Fruit fly (Drosophila melanogaster) whole organism, embryonic: ENCODE data around the gene CG12253.

ENCODE experiments used
- Atf-2 ChIP-seq: fragments of 200-800 bp; sonication (Bioruptor generic); optimal IDR thresholded peaks from 2 replicates; lab custom pipeline; 2016; ENCODE audit warnings: missing biosample characterization, missing genetic modification characterization
- Atf3 ChIP-seq: fragments of 200-800 bp; sonication (Bioruptor generic); optimal IDR thresholded peaks from 3 replicates; lab custom pipeline; 2016; ENCODE audit warnings: missing biosample characterization, missing genetic modification characterization
- B-H2 ChIP-seq: fragments of 200-800 bp; sonication (Bioruptor generic); optimal IDR thresholded peaks from 2 replicates; lab custom pipeline; 2018; ENCODE audit warnings: missing biosample characterization, mild to moderate bottlenecking, missing genetic modification characterization
- Bteb2 ChIP-seq: fragments of 200-800 bp; sonication (Bioruptor generic); optimal IDR thresholded peaks from 2 replicates; lab custom pipeline; 2016; ENCODE audit warnings: missing biosample characterization, missing genetic modification characterization
- CG10267 ChIP-seq: fragments of 200-800 bp; sonication (Bioruptor generic); optimal IDR thresholded peaks from 2 replicates; lab custom pipeline; 2018; ENCODE audit warnings: missing biosample characterization, mild to moderate bottlenecking, missing genetic modification characterization, moderate library complexity
- CG10654 ChIP-seq: fragments of 200-800 bp; sonication (Bioruptor generic); optimal IDR thresholded peaks from 2 replicates; lab custom pipeline; 2016; ENCODE audit warnings: missing biosample characterization, missing genetic modification characterization
- CG11560 ChIP-seq: fragments of 200-800 bp; sonication (Bioruptor generic); IDR thresholded peaks from 3 replicates; pipeline ENCODE4 v1.3.6; 2022; ENCODE audit warnings: missing biosample characterization, missing genetic modification characterization
- CG12299 ChIP-seq: fragments of 200-800 bp; sonication (Bioruptor generic); optimal IDR thresholded peaks from 2 replicates; lab custom pipeline; 2018; ENCODE audit warnings: missing biosample characterization, mild to moderate bottlenecking, missing genetic modification characterization
- CG13296 ChIP-seq: fragments of 200-800 bp; sonication (Bioruptor generic); optimal IDR thresholded peaks from 3 replicates; lab custom pipeline; 2018; ENCODE audit warnings: missing biosample characterization, mild to moderate bottlenecking, missing genetic modification characterization
- CG14667 ChIP-seq: fragments of 200-800 bp; sonication (Bioruptor generic); IDR thresholded peaks from 2 replicates; pipeline ENCODE4 v1.3.6; 2022; ENCODE audit warnings: missing biosample characterization, missing genetic modification characterization
- CG17359 ChIP-seq: fragments of 200-800 bp; sonication (Bioruptor generic); optimal IDR thresholded peaks from 3 replicates; lab custom pipeline; 2018; ENCODE audit warnings: missing biosample characterization, mild to moderate bottlenecking, missing genetic modification characterization, moderate library complexity
- CG18476 ChIP-seq: fragments of 200-800 bp; sonication (Bioruptor generic); optimal IDR thresholded peaks from 2 replicates; lab custom pipeline; 2016; ENCODE audit warnings: missing biosample characterization, mild to moderate bottlenecking, missing genetic modification characterization
- CG2875 ChIP-seq: fragments of 200-800 bp; sonication (Bioruptor generic); optimal IDR thresholded peaks from 2 replicates; lab custom pipeline; 2017; ENCODE audit warnings: missing biosample characterization, mild to moderate bottlenecking, missing genetic modification characterization, missing genetic modification reagents
- CG34224 ChIP-seq: fragments of 200-800 bp; sonication (Bioruptor generic); IDR thresholded peaks from 3 replicates; pipeline ENCODE4 v1.3.6; 2022; ENCODE audit warnings: missing biosample characterization, missing genetic modification characterization; ENCODE audit not compliant: partially characterized antibody
- CG3838 ChIP-seq: fragments of 200-800 bp; sonication (Bioruptor generic); optimal IDR thresholded peaks from 3 replicates; lab custom pipeline; 2016; ENCODE audit warnings: missing biosample characterization, missing genetic modification characterization
- CG4328 ChIP-seq: fragments of 200-800 bp; sonication (Bioruptor generic); optimal IDR thresholded peaks from 3 replicates; lab custom pipeline; 2017; ENCODE audit warnings: missing biosample characterization, missing genetic modification reagents, missing genetic modification characterization
- CG4617 ChIP-seq: fragments of 200-800 bp; sonication (Bioruptor generic); optimal IDR thresholded peaks from 3 replicates; lab custom pipeline; 2016; ENCODE audit warnings: missing biosample characterization, missing genetic modification characterization, borderline replicate concordance
- CG7271 ChIP-seq: fragments of 200-800 bp; sonication (Bioruptor generic); optimal IDR thresholded peaks from 2 replicates; lab custom pipeline; 2018; ENCODE audit warnings: missing biosample characterization, mild to moderate bottlenecking, missing genetic modification characterization, moderate library complexity
- CG8290 ChIP-seq, 3 experiments: fragments of 200-800 bp; sonication (Bioruptor generic); optimal IDR thresholded peaks; 2 replicates each; lab custom pipeline; 2016 to 2019; ENCODE audit warnings: missing biosample characterization in 3 of 3, missing genetic modification characterization in 3 of 3, mild to moderate bottlenecking in 2 of 3, moderate library complexity in 1 of 3
- CG9727 ChIP-seq: fragments of 200-800 bp; sonication (Bioruptor generic); optimal IDR thresholded peaks from 3 replicates; lab custom pipeline; 2017; ENCODE audit warnings: missing biosample characterization, mild to moderate bottlenecking, missing genetic modification characterization
- CG9876 ChIP-seq: fragments of 200-800 bp; sonication (Bioruptor generic); optimal IDR thresholded peaks from 2 replicates; lab custom pipeline; 2016; ENCODE audit warnings: missing biosample characterization, missing genetic modification characterization
- Camta ChIP-seq: fragments of 200-800 bp; sonication (Bioruptor generic); optimal IDR thresholded peaks from 2 replicates; lab custom pipeline; 2016; ENCODE audit warnings: missing biosample characterization, missing genetic modification characterization
- CrebB ChIP-seq: fragments of 200-800 bp; sonication (Bioruptor generic); optimal IDR thresholded peaks from 3 replicates; lab custom pipeline; 2018; ENCODE audit warnings: missing biosample characterization, mild to moderate bottlenecking, missing genetic modification characterization
- Doc2 ChIP-seq: fragments of 200-800 bp; sonication (Bioruptor generic); IDR thresholded peaks from 2 replicates; pipeline ENCODE4 v1.3.6; 2022; ENCODE audit warnings: missing biosample characterization, missing genetic modification characterization
- E2f2 ChIP-seq: fragments of 200-800 bp; sonication (Bioruptor generic); IDR thresholded peaks from 2 replicates; pipeline ENCODE4 v1.3.6; 2022; ENCODE audit warnings: missing biosample characterization, missing genetic modification characterization
- Ets97D ChIP-seq: fragments of 200-800 bp; sonication (Bioruptor generic); optimal IDR thresholded peaks from 3 replicates; lab custom pipeline; 2016; ENCODE audit warnings: missing biosample characterization, missing genetic modification characterization
- Fer1 ChIP-seq: fragments of 200-800 bp; sonication (Bioruptor generic); optimal IDR thresholded peaks from 2 replicates; lab custom pipeline; 2017; ENCODE audit warnings: missing biosample characterization, mild to moderate bottlenecking, missing genetic modification characterization
- H15 ChIP-seq: fragments of 200-800 bp; sonication (Bioruptor generic); IDR thresholded peaks from 3 replicates; pipeline ENCODE4 v1.3.6; 2022; ENCODE audit warnings: missing biosample characterization, missing genetic modification characterization
- HHEX ChIP-seq: fragments of 200-800 bp; sonication (Bioruptor generic); optimal IDR thresholded peaks from 3 replicates; lab custom pipeline; 2017; ENCODE audit warnings: missing biosample characterization, mild to moderate bottlenecking, missing genetic modification characterization, missing genetic modification reagents
- Hey ChIP-seq: fragments of 200-800 bp; sonication (Bioruptor generic); optimal IDR thresholded peaks from 3 replicates; lab custom pipeline; 2018; ENCODE audit warnings: missing biosample characterization, mild to moderate bottlenecking, missing genetic modification characterization
- HmgZ ChIP-seq: fragments of 200-800 bp; sonication (Bioruptor generic); optimal IDR thresholded peaks from 2 replicates; lab custom pipeline; 2018; ENCODE audit warnings: missing biosample characterization, mild to moderate bottlenecking, missing genetic modification characterization
- Hr3 ChIP-seq: fragments of 200-800 bp; sonication (Bioruptor generic); optimal IDR thresholded peaks from 3 replicates; lab custom pipeline; 2016; ENCODE audit warnings: missing biosample characterization, missing genetic modification characterization
- Hsf ChIP-seq: fragments of 200-800 bp; sonication (Bioruptor generic); optimal IDR thresholded peaks from 3 replicates; lab custom pipeline; 2016; ENCODE audit warnings: missing biosample characterization, missing genetic modification characterization
- Lim3 ChIP-seq: fragments of 200-800 bp; sonication (Bioruptor generic); IDR thresholded peaks from 2 replicates; pipeline ENCODE4 v1.3.6; 2022; ENCODE audit warnings: missing biosample characterization, missing genetic modification characterization
- MTF-1 ChIP-seq: fragments of 200-800 bp; sonication (Bioruptor generic); optimal IDR thresholded peaks from 2 replicates; lab custom pipeline; 2018; ENCODE audit warnings: missing biosample characterization, mild to moderate bottlenecking, missing genetic modification characterization, borderline replicate concordance
- Max ChIP-seq: fragments of 200-800 bp; sonication (Bioruptor generic); optimal IDR thresholded peaks from 2 replicates; lab custom pipeline; 2016; ENCODE audit warnings: missing biosample characterization, mild to moderate bottlenecking, missing genetic modification characterization
- NfI ChIP-seq: fragments of 200-800 bp; sonication (Bioruptor generic); optimal IDR thresholded peaks from 3 replicates; lab custom pipeline; 2018; ENCODE audit warnings: missing biosample characterization, mild to moderate bottlenecking, missing genetic modification characterization, moderate library complexity
- Ravus ChIP-seq: fragments of 200-800 bp; sonication (Bioruptor generic); IDR thresholded peaks from 2 replicates; pipeline ENCODE4 v1.3.6; 2022; ENCODE audit warnings: missing biosample characterization, missing genetic modification characterization
- Ssrp ChIP-seq: fragments of 200-800 bp; sonication (Bioruptor generic); optimal IDR thresholded peaks from 2 replicates; lab custom pipeline; 2018; ENCODE audit warnings: missing biosample characterization, mild to moderate bottlenecking, missing genetic modification characterization, moderate library complexity
- bsh ChIP-seq, 2 experiments: fragments of 200-800 bp; sonication (Bioruptor generic); optimal IDR thresholded peaks; 2 replicates each; lab custom pipeline; 2017 to 2018; ENCODE audit warnings: mild to moderate bottlenecking in 2 of 2, missing biosample characterization in 2 of 2, missing genetic modification characterization in 2 of 2, moderate library complexity in 1 of 2
- caup ChIP-seq: fragments of 200-800 bp; sonication (Bioruptor generic); optimal IDR thresholded peaks from 3 replicates; lab custom pipeline; 2017; ENCODE audit warnings: missing biosample characterization, mild to moderate bottlenecking, missing genetic modification characterization, moderate library complexity; ENCODE audit not compliant: severe bottlenecking
- chm ChIP-seq: fragments of 200-800 bp; sonication (Bioruptor generic); IDR thresholded peaks from 2 replicates; pipeline ENCODE4 v1.3.6; 2022; ENCODE audit warnings: missing biosample characterization, missing genetic modification characterization
- dpn ChIP-seq, 2 experiments: fragments of 200-800 bp; sonication (Bioruptor generic); optimal IDR thresholded peaks; 3 replicates each; lab custom pipeline; 2016; ENCODE audit warnings: missing biosample characterization in 2 of 2, missing genetic modification characterization in 2 of 2
- gem ChIP-seq: fragments of 200-800 bp; sonication (Bioruptor generic); optimal IDR thresholded peaks from 2 replicates; lab custom pipeline; 2019; ENCODE audit warnings: missing biosample characterization, mild to moderate bottlenecking, missing genetic modification characterization, moderate library complexity
- hkb ChIP-seq, 2 experiments: fragments of 200-800 bp in 1 of 2; fragments of >200 bp in 1 of 2; sonication (Bioruptor generic) in 1 of 2; IDR thresholded peaks in 1 of 2; optimal IDR thresholded peaks in 1 of 2; 2 replicates each; pipeline versions ENCODE4 v1.3.6 to Lab custom; 2017 to 2022; ENCODE audit warnings: missing biosample characterization in 1 of 2, missing genetic modification characterization in 1 of 2
- lola ChIP-seq, 3 experiments: fragments of >200 bp in 2 of 3; fragments of 200-800 bp in 1 of 3; sonication (Bioruptor generic) in 1 of 3; optimal IDR thresholded peaks; 2 replicates each; lab custom pipeline; 2017 to 2019; ENCODE audit warnings: missing biosample characterization in 3 of 3, missing genetic modification characterization in 3 of 3, mild to moderate bottlenecking in 1 of 3, moderate library complexity in 1 of 3
- ranshi ChIP-seq: fragments of 200-800 bp; sonication (Bioruptor generic); IDR thresholded peaks from 2 replicates; pipeline ENCODE4 v1.3.6; 2022; ENCODE audit warnings: missing biosample characterization, missing genetic modification characterization
- trh ChIP-seq: fragments of 200-800 bp; sonication (Bioruptor generic); optimal IDR thresholded peaks from 2 replicates; lab custom pipeline; 2016; ENCODE audit warnings: missing biosample characterization, missing genetic modification characterization

Gene CG12253

DNA sequence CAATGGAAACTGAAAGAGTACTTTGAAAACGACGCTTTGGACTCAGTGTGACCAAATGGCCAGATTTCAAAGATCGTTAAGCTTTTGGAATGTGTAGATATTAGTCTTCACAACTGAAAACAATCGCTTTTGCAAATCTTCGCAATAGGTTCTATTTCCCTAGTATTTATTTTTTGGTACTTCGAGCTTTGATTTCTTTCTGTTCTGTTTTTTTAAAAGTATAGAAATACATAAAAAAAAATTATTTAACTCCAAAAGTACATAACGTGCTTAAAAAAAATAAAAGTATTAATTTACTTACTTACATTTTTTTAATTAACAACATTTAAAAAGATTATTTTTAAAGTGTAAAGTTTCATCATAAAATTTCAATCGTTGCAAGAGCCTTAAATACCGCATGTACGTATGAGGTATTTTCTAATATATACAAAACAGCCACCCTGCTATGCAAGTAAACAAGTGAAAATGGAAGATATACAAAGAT is at the start of gene CG12253, which contains the start of gene piwi (continued):
- TF ChIP-seq bsh (GFP tag; optimal IDR thresholded peaks at IDR 0.05; lab: Kevin White, UChicago) (peak in 1 of 2 experiments; percentile 85), CG9876 (no peak), B-H2 (GFP tag; lab: Kevin White, UChicago) (no peak), CG2875 (GFP tag; lab: Kevin White, UChicago) (peak; percentile 57), caup (GFP tag; lab: Kevin White, UChicago) (no peak), CG11560 (0 out of 3 replicates have a peak, but pooled peaks have one; percentile 51), Fer1 (GFP tag; lab: Kevin White, UChicago) (peak; percentile 20), CG4328 (GFP tag; lab: Kevin White, UChicago) (no peak), CG13296 (GFP tag; lab: Kevin White, UChicago) (peak; percentile 17), Ssrp (tag; lab: Kevin White, UChicago) (peak; percentile 94), H15 (GFP tag; lab: Robert Waterston, UW) (0 out of 3 replicates have a peak, but pooled peaks have one; percentile 35), CG17359 (tag; lab: Kevin White, UChicago) (peak; percentile 40), trh (GFP tag; lab: Kevin White, UChicago) (peak; percentile 63), CG14667 (GFP tag; lab: Robert Waterston, UW) (no peak), gem (tag; lab: Kevin White, UChicago) (peak; percentile 96), CG9727 (GFP tag; lab: Kevin White, UChicago) (peak; percentile 49), Ravus (no peak), CG3838 (peak; percentile 35), HmgZ (tag; lab: Kevin White, UChicago) (peak; percentile 50), dpn (GFP tag; optimal IDR thresholded peaks at IDR 0.05; lab: Kevin White, UChicago) (peak; percentile 31 to 77), Camta (GFP tag; lab: Kevin White, UChicago) (peak; percentile 21), Hsf (GFP tag; lab: Kevin White, UChicago) (peak; percentile 77), CG8290 (GFP tag; optimal IDR thresholded peaks at IDR 0.05; lab: Kevin White, UChicago) (peak; percentile 33), CG8290 (tag; optimal IDR thresholded peaks at IDR 0.05; lab: Kevin White, UChicago) (no peak), CG12299 (peak; percentile 69), Max (peak; percentile 38), chm (GFP tag; lab: Robert Waterston, UW) (0 out of 2 replicates have a peak, but pooled peaks have one; percentile 34), HHEX (GFP tag; lab: Kevin White, UChicago) (no peak), Bteb2 (GFP tag; lab: Kevin White, UChicago) (peak; percentile 32), Ets97D (peak; percentile 26), CG18476 (GFP tag; lab: Kevin White, UChicago) (peak; percentile 24), Doc2 (no peak), hkb (optimal IDR thresholded peaks at IDR 0.05; lab: Kevin White, UChicago) (no peak), hkb (GFP tag; IDR thresholded peaks at IDR 0.05; lab: Robert Waterston, UW) (peak; percentile 21; the same call in 1 of the 2 replicates), CG10267 (tag; lab: Kevin White, UChicago) (peak; percentile 71), CrebB (peak; percentile 8), lola (GFP tag; optimal IDR thresholded peaks at IDR 0.05; lab: Kevin White, UChicago) (peak in 1 of 3 experiments; percentile 88), Hr3 (GFP tag; lab: Kevin White, UChicago) (peak; percentile 84), CG7271 (tag; lab: Kevin White, UChicago) (no peak), MTF-1 (no peak), CG10654 (GFP tag; lab: Kevin White, UChicago) (peak; percentile 18), Atf-2 (peak; percentile 1), E2f2 (GFP tag; lab: Robert Waterston, UW) (peak; percentile 64), CG34224 (GFP tag; lab: Robert Waterston, UW) (no peak), NfI (peak; percentile 71), ranshi (GFP tag; lab: Robert Waterston, UW) (peak; percentile 77; the same call in 1 of the 2 replicates), Lim3 (GFP tag; lab: Robert Waterston, UW) (0 out of 2 replicates have a peak, but pooled peaks have one; percentile 11), CG4617 (GFP tag; lab: Kevin White, UChicago) (peak; percentile 27), Atf3 (GFP tag; lab: Kevin White, UChicago) (peak; percentile 8), Hey (tag; lab: Kevin White, UChicago) (no peak)
